Fruit fly (Drosophila melanogaster): ENCODE measurements around the gene Unc-76.

Gene Unc-76

dm6 chrX:2135868-2136787, 55.7 kb downstream of the Unc-76 start (continued):
- TF ChIP-seq tap (tag; optimal IDR thresholded peaks at IDR 0.05) (no peak), Taf1 (GFP tag; IDR thresholded peaks at IDR 0.05) (peak; percentile 19; the same call in 1 of the 2 replicates), kni (GFP tag; optimal IDR thresholded peaks at IDR 0.05) (no peak), Sin3A (optimal IDR thresholded peaks at IDR 0.05) (no peak), aop (GFP tag; IDR thresholded peaks at IDR 0.05) (no peak; the same call in 1 of the 2 replicates), CG6254 (GFP tag; optimal IDR thresholded peaks at IDR 0.05) (no peak), HLH54F (GFP tag; optimal IDR thresholded peaks at IDR 0.05) (no peak), CG11695 (GFP tag; IDR thresholded peaks at IDR 0.05) (peak; percentile 23; the same call in 1 of the 3 replicates), Antp (GFP tag; optimal IDR thresholded peaks at IDR 0.05) (peak; percentile 34), Vsx1 (GFP tag; optimal IDR thresholded peaks at IDR 0.05) (peak; percentile 85), Lhr (GFP tag; optimal IDR thresholded peaks at IDR 0.05) (no peak), CG1603 (tag; optimal IDR thresholded peaks at IDR 0.05) (peak; percentile 47), gce (GFP tag; IDR thresholded peaks at IDR 0.05) (no peak), bab2 (GFP tag; optimal IDR thresholded peaks at IDR 0.05) (peak; percentile 49), CG31224 (GFP tag; IDR thresholded peaks at IDR 0.05) (no peak), insv (GFP tag; optimal IDR thresholded peaks at IDR 0.05) (no peak), CG13894 (tag; optimal IDR thresholded peaks at IDR 0.05) (no peak), Hmx (GFP tag; optimal IDR thresholded peaks at IDR 0.05) (no peak), E2f1 (GFP tag; IDR thresholded peaks at IDR 0.05) (no peak; the same call in 1 of the 2 replicates), CG3065 (GFP tag; optimal IDR thresholded peaks at IDR 0.05) (no peak), Xbp1 (GFP tag; optimal IDR thresholded peaks at IDR 0.05) (peak; percentile 47), shn (GFP tag; optimal IDR thresholded peaks at IDR 0.05) (no peak), CG10654 (GFP tag; optimal IDR thresholded peaks at IDR 0.05) (no peak), tna (GFP tag; IDR thresholded peaks at IDR 0.05; ENCODE audit: partially characterized antibody) (no peak; the same call in 1 of the 2 replicates), CG32772 (GFP tag; IDR thresholded peaks at IDR 0.05) (peak; percentile 42; the same call in 1 of the 2 replicates), zfh2 (GFP tag; optimal IDR thresholded peaks at IDR 0.05) (peak; percentile 33), gcm2 (GFP tag; optimal IDR thresholded peaks at IDR 0.05) (no peak), ewg (GFP tag; optimal IDR thresholded peaks at IDR 0.05) (no peak), btn (GFP tag; optimal IDR thresholded peaks at IDR 0.05) (no peak), Xrp1 (GFP tag; IDR thresholded peaks at IDR 0.05) (no peak; the same call in 1 of the 2 replicates), vfl (GFP tag; optimal IDR thresholded peaks at IDR 0.05) (no peak), CG15601 (tag; optimal IDR thresholded peaks at IDR 0.05) (no peak), CG10366 (GFP tag; IDR thresholded peaks at IDR 0.05) (peak; percentile 39; the same call in 1 of the 2 replicates), pan (optimal IDR thresholded peaks at IDR 0.05) (no peak), pan (GFP tag; optimal IDR thresholded peaks at IDR 0.05 in 1 of 2, IDR thresholded peaks at IDR 0.05 in 1 of 2) (peak in 1 of 2 experiments; percentile 66), dpn (GFP tag; optimal IDR thresholded peaks at IDR 0.05) (peak; percentile 12 to 53), hth (optimal IDR thresholded peaks at IDR 0.05) (no peak), fd3F (GFP tag; optimal IDR thresholded peaks at IDR 0.05) (no peak), fu2 (GFP tag; optimal IDR thresholded peaks at IDR 0.05) (no peak), CG9876 (GFP tag; optimal IDR thresholded peaks at IDR 0.05) (no peak), her (GFP tag; optimal IDR thresholded peaks at IDR 0.05) (peak; percentile 3), vnd (GFP tag; IDR thresholded peaks at IDR 0.05; ENCODE audit: partially characterized antibody) (0 out of 3 replicates have a peak, but pooled peaks have one; percentile 5), Optix (GFP tag; IDR thresholded peaks at IDR 0.05) (no peak), ro (GFP tag; IDR thresholded peaks at IDR 0.05) (no peak), CG2202 (tag; optimal IDR thresholded peaks at IDR 0.05) (no peak), CG17568 (GFP tag; optimal IDR thresholded peaks at IDR 0.05) (no peak), lmd (GFP tag; IDR thresholded peaks at IDR 0.05) (peak; percentile 62), CG7839 (tag; optimal IDR thresholded peaks at IDR 0.05) (peak; percentile 54), slbo (GFP tag; IDR thresholded peaks at IDR 0.05) (peak; percentile 54), sens (GFP tag) (peak; percentile 73)
